Fruit fly (Drosophila melanogaster) whole organism, embryonic: ENCODE results near the gene CG6652.

Experiments
- Adf1 ChIP-seq: fragments of 200-800 bp; sonication (Bioruptor generic); IDR thresholded peaks from 2 replicates; pipeline ENCODE4 v1.3.6; 2022; ENCODE audit warnings: missing biosample characterization, missing genetic modification characterization
- Asciz ChIP-seq: fragments of 200-800 bp; sonication (Bioruptor generic); optimal IDR thresholded peaks from 2 replicates; lab custom pipeline; 2017; ENCODE audit warnings: missing biosample characterization, mild to moderate bottlenecking, missing genetic modification characterization, missing genetic modification reagents
- Bgb ChIP-seq: fragments of 200-800 bp; sonication (Bioruptor generic); IDR thresholded peaks from 2 replicates; pipeline ENCODE4 v1.3.6; 2022; ENCODE audit warnings: missing biosample characterization, missing genetic modification characterization; ENCODE audit not compliant: partially characterized antibody
- CG10209 ChIP-seq: fragments of 200-800 bp; sonication (Bioruptor generic); optimal IDR thresholded peaks from 3 replicates; lab custom pipeline; 2017; ENCODE audit warnings: missing biosample characterization, mild to moderate bottlenecking, missing genetic modification characterization, missing genetic modification reagents
- CG12104 ChIP-seq: fragments of 200-800 bp; sonication (Bioruptor generic); optimal IDR thresholded peaks from 3 replicates; lab custom pipeline; 2016; ENCODE audit warnings: missing biosample characterization, missing genetic modification characterization
- CG12659 ChIP-seq: fragments of 200-800 bp; sonication (Bioruptor generic); optimal IDR thresholded peaks from 3 replicates; lab custom pipeline; 2017; ENCODE audit warnings: mild to moderate bottlenecking, missing biosample characterization, missing genetic modification reagents, missing genetic modification characterization
- CG13123 ChIP-seq: fragments of 200-800 bp; sonication (Bioruptor generic); optimal IDR thresholded peaks from 2 replicates; lab custom pipeline; 2016; ENCODE audit warnings: missing biosample characterization, missing genetic modification characterization
- CG13624 ChIP-seq: fragments of 200-800 bp; sonication (Bioruptor generic); optimal IDR thresholded peaks from 2 replicates; lab custom pipeline; 2016; ENCODE audit warnings: missing biosample characterization, missing genetic modification characterization
- CG16813 ChIP-seq: fragments of 200-800 bp; sonication (Bioruptor generic); IDR thresholded peaks from 3 replicates; pipeline ENCODE4 v1.3.6; 2022; ENCODE audit warnings: missing biosample characterization, missing genetic modification characterization; ENCODE audit not compliant: partially characterized antibody
- CG16863 ChIP-seq: fragments of 200-800 bp; sonication (Bioruptor generic); optimal IDR thresholded peaks from 3 replicates; lab custom pipeline; 2016; ENCODE audit warnings: missing biosample characterization, missing genetic modification characterization
- CG17568 ChIP-seq: fragments of 200-800 bp; sonication (Bioruptor generic); optimal IDR thresholded peaks from 2 replicates; lab custom pipeline; 2018; ENCODE audit warnings: missing biosample characterization, mild to moderate bottlenecking, missing genetic modification characterization, moderate library complexity
- CG17612 ChIP-seq: fragments of 200-800 bp; sonication (Bioruptor generic); IDR thresholded peaks from 2 replicates; pipeline ENCODE4 v1.3.6; 2022; ENCODE audit warnings: missing biosample characterization, missing genetic modification characterization
- CG2678 ChIP-seq: fragments of 200-800 bp; sonication (Bioruptor generic); optimal IDR thresholded peaks from 3 replicates; lab custom pipeline; 2019; ENCODE audit warnings: missing biosample characterization, mild to moderate bottlenecking, missing genetic modification characterization, moderate library complexity
- CG30020 ChIP-seq: fragments of 200-800 bp; optimal IDR thresholded peaks from 2 replicates; lab custom pipeline; 2019; ENCODE audit warnings: missing biosample characterization, mild to moderate bottlenecking, missing genetic modification characterization, moderate library complexity
- CG3065 ChIP-seq: fragments of 200-800 bp; sonication (Bioruptor generic); optimal IDR thresholded peaks from 2 replicates; lab custom pipeline; 2016; ENCODE audit warnings: missing biosample characterization, missing genetic modification characterization
- CG3407 ChIP-seq: fragments of 200-800 bp; sonication (Bioruptor generic); optimal IDR thresholded peaks from 2 replicates; lab custom pipeline; 2018; ENCODE audit warnings: missing biosample characterization, mild to moderate bottlenecking, missing genetic modification characterization
- CG43689 ChIP-seq: fragments of 200-800 bp; sonication (Bioruptor generic); IDR thresholded peaks from 2 replicates; pipeline ENCODE4 v1.3.6; 2022; ENCODE audit warnings: missing biosample characterization, missing genetic modification characterization
- CG5180 ChIP-seq: fragments of 200-800 bp; sonication (Bioruptor generic); optimal IDR thresholded peaks from 3 replicates; lab custom pipeline; 2017; ENCODE audit warnings: missing biosample characterization, missing genetic modification characterization, mild to moderate bottlenecking, moderate library complexity, missing genetic modification reagents
- CG6791 ChIP-seq: fragments of 200-800 bp; sonication (Bioruptor generic); IDR thresholded peaks from 3 replicates; pipeline ENCODE4 v1.3.6; 2022; ENCODE audit warnings: missing biosample characterization, missing genetic modification characterization; ENCODE audit not compliant: partially characterized antibody
- CG7839 ChIP-seq: fragments of 200-800 bp; sonication (Bioruptor generic); optimal IDR thresholded peaks from 3 replicates; lab custom pipeline; 2018; ENCODE audit warnings: missing biosample characterization, mild to moderate bottlenecking, missing genetic modification characterization, moderate library complexity
- CG9437 ChIP-seq: fragments of 200-800 bp; sonication (Bioruptor generic); optimal IDR thresholded peaks from 2 replicates; lab custom pipeline; 2018; ENCODE audit warnings: missing biosample characterization, mild to moderate bottlenecking, missing genetic modification characterization
- GATAe ChIP-seq: fragments of 200-800 bp; sonication (Bioruptor generic); conservative IDR thresholded peaks from 2 replicates; pipeline ENCODE4 v1.3.6; 2022; ENCODE audit warnings: missing biosample characterization, missing genetic modification characterization
- HLHmδ ChIP-seq: fragments of 200-800 bp; sonication (Bioruptor generic); optimal IDR thresholded peaks from 2 replicates; lab custom pipeline; 2018; ENCODE audit warnings: missing biosample characterization, mild to moderate bottlenecking, missing genetic modification characterization, moderate library complexity
- Hey ChIP-seq: fragments of 200-800 bp; sonication (Bioruptor generic); optimal IDR thresholded peaks from 3 replicates; lab custom pipeline; 2018; ENCODE audit warnings: missing biosample characterization, mild to moderate bottlenecking, missing genetic modification characterization
- Jarid2 ChIP-seq: fragments of 200-800 bp; sonication (Bioruptor generic); optimal IDR thresholded peaks from 3 replicates; lab custom pipeline; 2017; ENCODE audit warnings: mild to moderate bottlenecking, missing biosample characterization, missing genetic modification reagents, missing genetic modification characterization
- Lhr ChIP-seq: fragments of 200-800 bp; sonication (Bioruptor generic); optimal IDR thresholded peaks from 3 replicates; lab custom pipeline; 2017; ENCODE audit warnings: mild to moderate bottlenecking, missing biosample characterization, missing genetic modification reagents, missing genetic modification characterization
- MBD-R2 ChIP-seq: fragments of 200-800 bp; sonication (Bioruptor generic); IDR thresholded peaks from 2 replicates; pipeline ENCODE4 v1.3.6; 2022; ENCODE audit warnings: missing biosample characterization, missing genetic modification characterization
- Neu2 ChIP-seq: fragments of 200-800 bp; sonication (Bioruptor generic); optimal IDR thresholded peaks from 3 replicates; lab custom pipeline; 2016; ENCODE audit warnings: missing biosample characterization, missing genetic modification characterization, borderline replicate concordance
- Nf-YC ChIP-seq: fragments of 200-800 bp; optimal IDR thresholded peaks from 3 replicates; lab custom pipeline; 2019; ENCODE audit warnings: missing biosample characterization, mild to moderate bottlenecking, missing genetic modification characterization, moderate library complexity
- Pdp1 ChIP-seq, 2 experiments: fragments of 200-800 bp; sonication (Bioruptor generic); optimal IDR thresholded peaks; 3 replicates each; lab custom pipeline; 2016; ENCODE audit warnings: missing biosample characterization in 2 of 2, missing genetic modification characterization in 2 of 2, mild to moderate bottlenecking in 1 of 2, moderate library complexity in 1 of 2
- ab ChIP-seq: fragments of 200-800 bp; sonication (Bioruptor generic); optimal IDR thresholded peaks from 2 replicates; lab custom pipeline; 2016; ENCODE audit warnings: missing biosample characterization, missing genetic modification characterization
- bbx ChIP-seq: fragments of 200-800 bp; sonication (Bioruptor generic); IDR thresholded peaks from 2 replicates; pipeline ENCODE4 v1.3.6; 2022; ENCODE audit warnings: missing biosample characterization, missing genetic modification characterization; ENCODE audit not compliant: partially characterized antibody
- bowl ChIP-seq: fragments of 200-800 bp; sonication (Bioruptor generic); IDR thresholded peaks from 2 replicates; pipeline ENCODE4 v1.3.6; 2022; ENCODE audit warnings: missing biosample characterization, missing genetic modification characterization
- ci ChIP-seq: fragments of 200-800 bp; sonication (Bioruptor generic); IDR thresholded peaks from 3 replicates; pipeline ENCODE4 v1.3.6; 2022; ENCODE audit warnings: missing biosample characterization, missing genetic modification characterization
- crol ChIP-seq: fragments of 200-800 bp; sonication (Bioruptor generic); IDR thresholded peaks from 2 replicates; pipeline ENCODE4 v1.3.6; 2022; ENCODE audit warnings: missing biosample characterization, missing genetic modification characterization
- dmrt99B ChIP-seq: fragments of 200-800 bp; sonication (Bioruptor generic); optimal IDR thresholded peaks from 2 replicates; lab custom pipeline; 2018; ENCODE audit warnings: missing biosample characterization, mild to moderate bottlenecking, missing genetic modification characterization, moderate library complexity
- gem ChIP-seq: fragments of 200-800 bp; sonication (Bioruptor generic); optimal IDR thresholded peaks from 2 replicates; lab custom pipeline; 2019; ENCODE audit warnings: missing biosample characterization, mild to moderate bottlenecking, missing genetic modification characterization, moderate library complexity
- grau ChIP-seq: fragments of 200-800 bp; optimal IDR thresholded peaks from 3 replicates; lab custom pipeline; 2019; ENCODE audit warnings: missing biosample characterization, mild to moderate bottlenecking, missing genetic modification characterization, moderate library complexity
- hb ChIP-seq: fragments of 200-800 bp; sonication (Bioruptor generic); IDR thresholded peaks from 3 replicates; pipeline ENCODE4 v1.3.6; 2022; ENCODE audit warnings: missing biosample characterization, missing genetic modification characterization; ENCODE audit not compliant: partially characterized antibody
- lab ChIP-seq: fragments of 200-800 bp; sonication (Bioruptor generic); optimal IDR thresholded peaks from 3 replicates; lab custom pipeline; 2017; ENCODE audit warnings: missing biosample characterization, missing genetic modification characterization, mild to moderate bottlenecking, moderate library complexity, missing genetic modification reagents
- nerfin-1 ChIP-seq: fragments of 200-800 bp; sonication (Bioruptor generic); optimal IDR thresholded peaks from 3 replicates; lab custom pipeline; 2019; ENCODE audit warnings: missing biosample characterization, mild to moderate bottlenecking, missing genetic modification characterization, moderate library complexity
- otp ChIP-seq: fragments of 200-800 bp; sonication (Bioruptor generic); IDR thresholded peaks from 3 replicates; pipeline ENCODE4, ENCODE4 v1.3.6; 2022; ENCODE audit warnings: missing biosample characterization, missing genetic modification characterization
- p53 ChIP-seq: fragments of 200-800 bp; sonication (Bioruptor generic); optimal IDR thresholded peaks from 2 replicates; lab custom pipeline; 2016; ENCODE audit warnings: missing biosample characterization, missing genetic modification characterization
- peb ChIP-seq: fragments of 200-800 bp; sonication (Bioruptor generic); IDR thresholded peaks from 2 replicates; pipeline ENCODE4 v1.3.6; 2022; ENCODE audit warnings: missing biosample characterization, missing genetic modification characterization
- pum ChIP-seq: fragments of 200-800 bp; sonication (Bioruptor generic); optimal IDR thresholded peaks from 2 replicates; lab custom pipeline; 2016; ENCODE audit warnings: missing biosample characterization, missing genetic modification characterization
- ro ChIP-seq: fragments of 200-800 bp; sonication (Bioruptor generic); IDR thresholded peaks from 2 replicates; pipeline ENCODE4 v1.3.6; 2022; ENCODE audit warnings: missing biosample characterization, missing genetic modification characterization
- sd ChIP-seq: fragments of 200-800 bp; sonication (Bioruptor generic); optimal IDR thresholded peaks from 3 replicates; lab custom pipeline; 2018; ENCODE audit warnings: missing biosample characterization, mild to moderate bottlenecking, missing genetic modification characterization, moderate library complexity
- so ChIP-seq: fragments of 200-800 bp; sonication (Bioruptor generic); IDR thresholded peaks from 3 replicates; pipeline ENCODE4 v1.3.6; 2022; ENCODE audit warnings: missing biosample characterization, missing genetic modification characterization
- unpg ChIP-seq: fragments of 200-800 bp; sonication (Bioruptor generic); optimal IDR thresholded peaks from 3 replicates; lab custom pipeline; 2018; ENCODE audit warnings: missing biosample characterization, mild to moderate bottlenecking, missing genetic modification characterization, moderate library complexity

CG6652 gene

dm6 chr3L:17049912-17050345, 27.3 kb upstream of the CG6652 start (continued):
- TF ChIP-seq hb = 0 out of 3 replicates have a peak, but pooled peaks have one; percentile 32
- no peak for TF ChIP-seq CG30020 (tag; lab: Kevin White, UChicago)
- peak; percentile 43; the same call in 1 of the 2 replicates for TF ChIP-seq crol
- no peak for TF ChIP-seq unpg (GFP tag; lab: Kevin White, UChicago)
- no peak for TF ChIP-seq CG16863 (GFP tag; lab: Kevin White, UChicago)
- peak; percentile 62 for TF ChIP-seq Hey (tag; lab: Kevin White, UChicago)
- TF ChIP-seq Adf1 (GFP tag; lab: Robert Waterston, UW) = 0 out of 2 replicates have a peak, but pooled peaks have one; percentile 9
- no peak for TF ChIP-seq CG43689
- peak; percentile 14 for TF ChIP-seq grau (tag; lab: Kevin White, UChicago)
- TF ChIP-seq Neu2 (GFP tag; lab: Kevin White, UChicago) = no peak
- no peak for TF ChIP-seq otp (GFP tag; lab: Robert Waterston, UW)
- no peak for TF ChIP-seq CG3407 (GFP tag; lab: Kevin White, UChicago)
- TF ChIP-seq HLHmδ (GFP tag; lab: Kevin White, UChicago) = no peak
- TF ChIP-seq CG17612 (GFP tag; lab: Robert Waterston, UW) = no peak
- peak; percentile 13 for TF ChIP-seq gem
- peak; percentile 35 for TF ChIP-seq Nf-YC (tag; lab: Kevin White, UChicago)
- TF ChIP-seq ab (GFP tag; lab: Kevin White, UChicago) = no peak
- TF ChIP-seq CG7839 = no peak
- no peak for TF ChIP-seq CG12104 (GFP tag; lab: Kevin White, UChicago)
- no peak for TF ChIP-seq CG13624
- TF ChIP-seq CG13123 (GFP tag; lab: Kevin White, UChicago) = no peak
- TF ChIP-seq CG17568 (GFP tag; lab: Kevin White, UChicago) = no peak
- no peak for TF ChIP-seq CG12659 (GFP tag; lab: Kevin White, UChicago)
- TF ChIP-seq Lhr (GFP tag; lab: Kevin White, UChicago) = no peak
- TF ChIP-seq ro (GFP tag; lab: Robert Waterston, UW) = no peak
- peak in 1 of 2 experiments; percentile 36 for TF ChIP-seq Pdp1 (GFP tag; optimal IDR thresholded peaks at IDR 0.05; lab: Kevin White, UChicago)
- no peak for TF ChIP-seq nerfin-1 (tag; lab: Kevin White, UChicago)
- 0 out of 2 replicates have a peak, but pooled peaks have one; percentile 45 for TF ChIP-seq GATAe
- peak; percentile 51 for TF ChIP-seq CG2678 (tag; lab: Kevin White, UChicago)
- TF ChIP-seq peb (GFP tag; lab: Robert Waterston, UW) = no peak

- TF ChIP-seq ci = peak; percentile 43; the same call in 2 of the 3 replicates
- TF ChIP-seq Asciz = no peak
- peak; percentile 21 for TF ChIP-seq lab (GFP tag; lab: Kevin White, UChicago)
- 0 out of 2 replicates have a peak, but pooled peaks have one; percentile 25 for TF ChIP-seq bbx (GFP tag; lab: Robert Waterston, UW)
- peak; percentile 34 for TF ChIP-seq CG5180 (GFP tag; lab: Kevin White, UChicago)
- 0 out of 3 replicates have a peak, but pooled peaks have one; percentile 6 for TF ChIP-seq CG16813 (GFP tag; lab: Robert Waterston, UW)
- TF ChIP-seq Jarid2 (GFP tag; lab: Kevin White, UChicago) = peak; percentile 22
- TF ChIP-seq Bgb (GFP tag; lab: Robert Waterston, UW) = peak; percentile 15; the same call in 1 of the 2 replicates
- TF ChIP-seq p53 (GFP tag; lab: Kevin White, UChicago) = no peak
- TF ChIP-seq MBD-R2 (GFP tag; lab: Robert Waterston, UW) = no peak
- TF ChIP-seq CG6791 (GFP tag; lab: Robert Waterston, UW) = 0 out of 3 replicates have a peak, but pooled peaks have one; percentile 26
- peak; percentile 68 for TF ChIP-seq CG9437 (GFP tag; lab: Kevin White, UChicago)
- TF ChIP-seq CG10209 (GFP tag; lab: Kevin White, UChicago) = no peak
- TF ChIP-seq pum = no peak
- TF ChIP-seq so (GFP tag; lab: Robert Waterston, UW) = 0 out of 3 replicates have a peak, but pooled peaks have one; percentile 9
- TF ChIP-seq CG43689 = 0 out of 2 replicates have a peak, but pooled peaks have one; percentile 5
- no peak for TF ChIP-seq CG3065 (GFP tag; lab: Kevin White, UChicago)
- TF ChIP-seq bowl = peak; percentile 41; the same call in 1 of the 2 replicates
- TF ChIP-seq sd (tag; lab: Kevin White, UChicago) = peak; percentile 80
- TF ChIP-seq dmrt99B (tag; lab: Kevin White, UChicago) = no peak
Observed at dm6 chr3L:17049314-17049713, 26.7 kb upstream of the CG6652 start, which contains the start of gene rogdi. Gene rogdi (plus strand): TSS chr3L:17049512.
